Fruit fly (Drosophila melanogaster) whole organism, embryonic: ENCODE measurements around the gene defl.

Experiments used
- Asciz ChIP-seq: fragments of 200-800 bp; sonication (Bioruptor generic); optimal IDR thresholded peaks from 2 replicates; lab custom pipeline; 2017; ENCODE audit warnings: missing biosample characterization, mild to moderate bottlenecking, missing genetic modification characterization, missing genetic modification reagents
- BtbVII ChIP-seq: fragments of 200-800 bp; sonication (Bioruptor generic); optimal IDR thresholded peaks from 3 replicates; lab custom pipeline; 2017; ENCODE audit warnings: missing biosample characterization, mild to moderate bottlenecking, missing genetic modification characterization
- CG10267 ChIP-seq: fragments of 200-800 bp; sonication (Bioruptor generic); optimal IDR thresholded peaks from 2 replicates; lab custom pipeline; 2018; ENCODE audit warnings: missing biosample characterization, mild to moderate bottlenecking, missing genetic modification characterization, moderate library complexity
- CG10543 ChIP-seq: fragments of 200-800 bp; sonication (Bioruptor generic); optimal IDR thresholded peaks from 3 replicates; lab custom pipeline; 2017; ENCODE audit warnings: missing biosample characterization, mild to moderate bottlenecking, missing genetic modification characterization, moderate library complexity
- CG1233 ChIP-seq: fragments of 200-800 bp; sonication (Bioruptor generic); optimal IDR thresholded peaks from 4 replicates; lab custom pipeline; 2018; ENCODE audit warnings: missing biosample characterization, mild to moderate bottlenecking, missing genetic modification characterization
- CG13624 ChIP-seq: fragments of 200-800 bp; sonication (Bioruptor generic); optimal IDR thresholded peaks from 2 replicates; lab custom pipeline; 2016; ENCODE audit warnings: missing biosample characterization, missing genetic modification characterization
- CG15514 ChIP-seq: fragments of 200-800 bp; sonication (Bioruptor generic); optimal IDR thresholded peaks from 3 replicates; lab custom pipeline; 2017; ENCODE audit warnings: missing biosample characterization, missing genetic modification characterization, mild to moderate bottlenecking, moderate library complexity, missing genetic modification reagents
- CG17385 ChIP-seq: fragments of 200-800 bp; sonication (Bioruptor generic); optimal IDR thresholded peaks from 3 replicates; lab custom pipeline; 2018; ENCODE audit warnings: missing biosample characterization, mild to moderate bottlenecking, missing genetic modification characterization
- CG2120 ChIP-seq: fragments of 200-800 bp; sonication (Bioruptor generic); optimal IDR thresholded peaks from 3 replicates; lab custom pipeline; 2016; ENCODE audit warnings: missing biosample characterization, missing genetic modification characterization
- CG2712 ChIP-seq: fragments of 200-800 bp; optimal IDR thresholded peaks from 3 replicates; lab custom pipeline; 2019; ENCODE audit warnings: missing biosample characterization, mild to moderate bottlenecking, missing genetic modification characterization, moderate library complexity
- CG30431 ChIP-seq: fragments of 200-800 bp; sonication (Bioruptor generic); optimal IDR thresholded peaks from 2 replicates; lab custom pipeline; 2017; ENCODE audit warnings: missing biosample characterization, missing genetic modification characterization
- CG31441 ChIP-seq: fragments of 200-800 bp; sonication (Bioruptor generic); IDR thresholded peaks from 2 replicates; pipeline ENCODE4 v1.3.6; 2022; ENCODE audit warnings: missing biosample characterization, missing genetic modification characterization
- CG3163 ChIP-seq: fragments of 200-800 bp; sonication (Bioruptor generic); optimal IDR thresholded peaks from 3 replicates; lab custom pipeline; 2016; ENCODE audit warnings: missing biosample characterization, missing genetic modification characterization
- CG3281 ChIP-seq: fragments of 200-800 bp; sonication (Bioruptor generic); optimal IDR thresholded peaks from 3 replicates; lab custom pipeline; 2017; ENCODE audit warnings: missing biosample characterization, mild to moderate bottlenecking, missing genetic modification characterization
- CG3726 ChIP-seq: fragments of 200-800 bp; sonication (Bioruptor generic); IDR thresholded peaks from 3 replicates; pipeline ENCODE4, ENCODE4 v1.3.6; 2022; ENCODE audit warnings: missing biosample characterization, missing genetic modification characterization
- CG6683 ChIP-seq: fragments of 200-800 bp; sonication (Bioruptor generic); optimal IDR thresholded peaks from 2 replicates; lab custom pipeline; 2017; ENCODE audit warnings: missing biosample characterization, mild to moderate bottlenecking, missing genetic modification characterization, missing genetic modification reagents
- CG7839 ChIP-seq: fragments of 200-800 bp; sonication (Bioruptor generic); optimal IDR thresholded peaks from 3 replicates; lab custom pipeline; 2018; ENCODE audit warnings: missing biosample characterization, mild to moderate bottlenecking, missing genetic modification characterization, moderate library complexity
- CG9609 ChIP-seq: fragments of 200-800 bp; sonication (Bioruptor generic); optimal IDR thresholded peaks from 3 replicates; lab custom pipeline; 2016; ENCODE audit warnings: missing biosample characterization, missing genetic modification characterization
- CG9727 ChIP-seq: fragments of 200-800 bp; sonication (Bioruptor generic); optimal IDR thresholded peaks from 3 replicates; lab custom pipeline; 2017; ENCODE audit warnings: missing biosample characterization, mild to moderate bottlenecking, missing genetic modification characterization
- CoRest ChIP-seq: fragments of 200-800 bp; sonication (Bioruptor generic); optimal IDR thresholded peaks from 3 replicates; lab custom pipeline; 2018; ENCODE audit warnings: missing biosample characterization, mild to moderate bottlenecking, missing genetic modification characterization, moderate library complexity
- Dek ChIP-seq: fragments of 200-800 bp; sonication (Bioruptor generic); optimal IDR thresholded peaks from 3 replicates; lab custom pipeline; 2019; ENCODE audit warnings: missing biosample characterization, mild to moderate bottlenecking, missing genetic modification characterization, moderate library complexity
- Dip3 ChIP-seq: fragments of 200-800 bp; sonication (Bioruptor generic); optimal IDR thresholded peaks from 3 replicates; lab custom pipeline; 2016; ENCODE audit warnings: missing biosample characterization, missing genetic modification characterization
- Fer2 ChIP-seq: fragments of 200-800 bp; sonication (Bioruptor generic); optimal IDR thresholded peaks from 2 replicates; lab custom pipeline; 2018; ENCODE audit warnings: missing biosample characterization, mild to moderate bottlenecking, missing genetic modification characterization, moderate library complexity
- Hr51 ChIP-seq, 2 experiments: fragments of 200-800 bp; sonication (Bioruptor generic); optimal IDR thresholded peaks; 2 replicates in 1 of 2; 3 replicates in 1 of 2; lab custom pipeline; 2016 to 2018; ENCODE audit warnings: missing biosample characterization in 2 of 2, missing genetic modification characterization in 2 of 2, mild to moderate bottlenecking in 1 of 2, moderate library complexity in 1 of 2
- Hsf ChIP-seq: fragments of 200-800 bp; sonication (Bioruptor generic); optimal IDR thresholded peaks from 3 replicates; lab custom pipeline; 2016; ENCODE audit warnings: missing biosample characterization, missing genetic modification characterization
- MBD-R2 ChIP-seq: fragments of 200-800 bp; sonication (Bioruptor generic); IDR thresholded peaks from 2 replicates; pipeline ENCODE4 v1.3.6; 2022; ENCODE audit warnings: missing biosample characterization, missing genetic modification characterization
- Nf-YC ChIP-seq: fragments of 200-800 bp; optimal IDR thresholded peaks from 3 replicates; lab custom pipeline; 2019; ENCODE audit warnings: missing biosample characterization, mild to moderate bottlenecking, missing genetic modification characterization, moderate library complexity
- Oli ChIP-seq: fragments of 200-800 bp; sonication (Bioruptor generic); optimal IDR thresholded peaks from 2 replicates; lab custom pipeline; 2018; ENCODE audit warnings: missing biosample characterization, mild to moderate bottlenecking, missing genetic modification characterization, moderate library complexity
- PHDP ChIP-seq: fragments of 200-800 bp; sonication (Bioruptor generic); optimal IDR thresholded peaks from 3 replicates; lab custom pipeline; 2018; ENCODE audit warnings: missing biosample characterization, mild to moderate bottlenecking, missing genetic modification characterization, moderate library complexity
- ap ChIP-seq: fragments of 200-800 bp; sonication (Bioruptor generic); IDR thresholded peaks from 2 replicates; pipeline ENCODE4 v1.3.6; 2022; ENCODE audit warnings: missing biosample characterization, missing genetic modification characterization
- crc ChIP-seq: fragments of 200-800 bp; sonication (Bioruptor generic); optimal IDR thresholded peaks from 2 replicates; lab custom pipeline; 2016; ENCODE audit warnings: missing biosample characterization, missing genetic modification characterization
- dpn ChIP-seq, 2 experiments: fragments of 200-800 bp; sonication (Bioruptor generic); optimal IDR thresholded peaks; 3 replicates each; lab custom pipeline; 2016; ENCODE audit warnings: missing biosample characterization in 2 of 2, missing genetic modification characterization in 2 of 2
- dysf ChIP-seq: fragments of 200-800 bp; sonication (Bioruptor generic); IDR thresholded peaks from 3 replicates; pipeline ENCODE4 v1.3.6; 2022; ENCODE audit warnings: missing biosample characterization, missing genetic modification characterization
- en ChIP-seq: fragments of 200-800 bp; sonication (Bioruptor generic); optimal IDR thresholded peaks from 2 replicates; lab custom pipeline; 2016; ENCODE audit warnings: missing biosample characterization, missing genetic modification characterization
- fd64A ChIP-seq: fragments of 200-800 bp; sonication (Bioruptor generic); optimal IDR thresholded peaks from 3 replicates; lab custom pipeline; 2018; ENCODE audit warnings: missing biosample characterization, mild to moderate bottlenecking, missing genetic modification characterization
- ken ChIP-seq: fragments of 200-800 bp; sonication (Bioruptor generic); IDR thresholded peaks from 3 replicates; pipeline ENCODE4 v1.3.6; 2022; ENCODE audit warnings: missing biosample characterization, missing genetic modification characterization
- lab ChIP-seq: fragments of 200-800 bp; sonication (Bioruptor generic); optimal IDR thresholded peaks from 3 replicates; lab custom pipeline; 2017; ENCODE audit warnings: missing biosample characterization, missing genetic modification characterization, mild to moderate bottlenecking, moderate library complexity, missing genetic modification reagents
- lov ChIP-seq, 2 experiments: fragments of 200-800 bp in 1 of 2; fragments of >200 bp in 1 of 2; sonication (Bioruptor generic) in 1 of 2; IDR thresholded peaks in 1 of 2; optimal IDR thresholded peaks in 1 of 2; 2 replicates in 1 of 2; 3 replicates in 1 of 2; pipeline versions ENCODE4 v1.3.6 to Lab custom; 2017 to 2022; ENCODE audit warnings: missing biosample characterization in 1 of 2, missing genetic modification characterization in 1 of 2
- mam ChIP-seq: fragments of 200-800 bp; sonication (Bioruptor generic); optimal IDR thresholded peaks from 3 replicates; lab custom pipeline; 2016; ENCODE audit warnings: missing biosample characterization, missing genetic modification characterization
- nau ChIP-seq: fragments of 200-800 bp; sonication (Bioruptor generic); optimal IDR thresholded peaks from 3 replicates; lab custom pipeline; 2017; ENCODE audit warnings: missing biosample characterization, mild to moderate bottlenecking, missing genetic modification characterization, missing genetic modification reagents
- pzg ChIP-seq: fragments of 200-800 bp; sonication (Bioruptor generic); optimal IDR thresholded peaks from 3 replicates; lab custom pipeline; 2018; ENCODE audit warnings: missing biosample characterization, mild to moderate bottlenecking, missing genetic modification characterization, moderate library complexity
- row ChIP-seq: fragments of 200-800 bp; sonication (Bioruptor generic); IDR thresholded peaks from 3 replicates; pipeline ENCODE4 v1.3.6; 2022; ENCODE audit warnings: missing biosample characterization, missing genetic modification characterization
- scrt ChIP-seq: fragments of 200-800 bp; sonication (Bioruptor generic); optimal IDR thresholded peaks from 2 replicates; lab custom pipeline; 2018; ENCODE audit warnings: missing biosample characterization, mild to moderate bottlenecking, missing genetic modification characterization, moderate library complexity
- sens ChIP-seq: fragments of 200-800 bp; sonication (Bioruptor generic); peaks from one replicate; lab custom pipeline; 2016; ENCODE audit warnings: missing biosample characterization, missing genetic modification characterization
- sob ChIP-seq: fragments of 200-800 bp; sonication (Bioruptor generic); IDR thresholded peaks from 2 replicates; pipeline ENCODE4 v1.3.6; 2022; ENCODE audit warnings: missing biosample characterization, missing genetic modification characterization
- tap ChIP-seq: fragments of 200-800 bp; optimal IDR thresholded peaks from 3 replicates; lab custom pipeline; 2019; ENCODE audit warnings: missing biosample characterization, mild to moderate bottlenecking, missing genetic modification characterization, moderate library complexity
- tup ChIP-seq: fragments of 200-800 bp; sonication (Bioruptor generic); optimal IDR thresholded peaks from 2 replicates; lab custom pipeline; 2016; ENCODE audit warnings: missing biosample characterization, mild to moderate bottlenecking, missing genetic modification characterization, moderate library complexity
- wdn ChIP-seq: fragments of 200-800 bp; sonication (Bioruptor generic); IDR thresholded peaks from 2 replicates; pipeline ENCODE4 v1.3.6; 2022; ENCODE audit warnings: missing biosample characterization, missing genetic modification characterization

The defl gene

dm6 chr3L:9690798-9691475 is 32.3 kb upstream of the defl start (continued):
- TF ChIP-seq CG1233 (peak; percentile 28), Hr51 (GFP tag; optimal IDR thresholded peaks at IDR 0.05; lab: Kevin White, UChicago) (peak in 1 of 2 experiments; percentile 59), row (peak; percentile 62), Nf-YC (tag; lab: Kevin White, UChicago) (peak; percentile 7), CG13624 (GFP tag; lab: Kevin White, UChicago) (peak; percentile 49), pzg (GFP tag; lab: Kevin White, UChicago) (no peak), BtbVII (GFP tag; lab: Kevin White, UChicago) (peak; percentile 18), dysf (GFP tag; lab: Robert Waterston, UW) (peak; percentile 40; the same call in 2 of the 3 replicates), Hsf (GFP tag; lab: Kevin White, UChicago) (peak; percentile 5), Oli (peak; percentile 43), CG9609 (GFP tag; lab: Kevin White, UChicago) (no peak), CG7839 (tag; lab: Kevin White, UChicago) (peak; percentile 64), CG3726 (GFP tag; lab: Robert Waterston, UW) (no peak), CG2712 (tag; lab: Kevin White, UChicago) (peak; percentile 16), fd64A (GFP tag; lab: Kevin White, UChicago) (no peak), Fer2 (tag; lab: Kevin White, UChicago) (peak; percentile 38), CG3163 (GFP tag; lab: Kevin White, UChicago) (no peak), ap (GFP tag; lab: Robert Waterston, UW) (0 out of 2 replicates have a peak, but pooled peaks have one; percentile 6), Dek (peak; percentile 45), Asciz (GFP tag; lab: Kevin White, UChicago) (no peak), CG30431 (GFP tag; lab: Kevin White, UChicago) (no peak), mam (GFP tag; lab: Kevin White, UChicago) (peak; percentile 33), nau (GFP tag; lab: Kevin White, UChicago) (peak; percentile 61), ken (GFP tag; lab: Robert Waterston, UW) (no peak), dpn (GFP tag; optimal IDR thresholded peaks at IDR 0.05; lab: Kevin White, UChicago) (peak in 1 of 2 experiments; percentile 36), CG9727 (GFP tag; lab: Kevin White, UChicago) (peak; percentile 11), scrt (GFP tag; lab: Kevin White, UChicago) (peak; percentile 56), tap (tag; lab: Kevin White, UChicago) (peak; percentile 18), CG10543 (no peak), tup (GFP tag; lab: Kevin White, UChicago) (no peak), en (GFP tag; lab: Kevin White, UChicago) (no peak), CG2120 (GFP tag; lab: Kevin White, UChicago) (peak; percentile 87), CG17385 (GFP tag; lab: Kevin White, UChicago) (peak; percentile 48), MBD-R2 (0 out of 2 replicates have a peak, but pooled peaks have one; percentile 8), lab (GFP tag; lab: Kevin White, UChicago) (no peak), CG6683 (GFP tag; lab: Kevin White, UChicago) (peak; percentile 4), sens (no peak), crc (peak; percentile 8), CoRest (tag; lab: Kevin White, UChicago) (peak; percentile 58), CG15514 (peak; percentile 12), Dip3 (GFP tag; lab: Kevin White, UChicago) (peak; percentile 29), PHDP (tag; lab: Kevin White, UChicago) (peak; percentile 65), wdn (GFP tag; lab: Robert Waterston, UW) (no peak), sob (GFP tag; lab: Robert Waterston, UW) (no peak), lov (optimal IDR thresholded peaks at IDR 0.05; lab: Kevin White, UChicago) (no peak), lov (GFP tag; IDR thresholded peaks at IDR 0.05; lab: Robert Waterston, UW) (no peak), CG31441 (0 out of 2 replicates have a peak, but pooled peaks have one; percentile 9), CG3281 (GFP tag; lab: Kevin White, UChicago) (peak; percentile 70), CG10267 (tag; lab: Kevin White, UChicago) (no peak)
